Worm (Caenorhabditis elegans) whole organism, midembryonic: ENCODE results near the gene hrpu-2.

ENCODE experiments used
- T22C8.4 ChIP-seq: fragments of 200-800 bp; sonication (Bioruptor generic); IDR thresholded peaks from 2 replicates; pipeline ENCODE4 v1.3.6; 2022; ENCODE audit warnings: missing genetic modification characterization, missing compliant biosample characterization
- cog-1 ChIP-seq: sonication (generic microtip); optimal IDR thresholded peaks from 2 replicates; lab custom pipeline; 2016; ENCODE audit warnings: missing genetic modification characterization, missing compliant biosample characterization
- flt-1 ChIP-seq: fragments of 200-800 bp; sonication (Bioruptor generic); IDR thresholded peaks from 2 replicates; pipeline ENCODE4 v1.3.6; 2022; ENCODE audit warnings: missing genetic modification characterization, missing compliant biosample characterization
- klf-2 ChIP-seq: fragments of 200-800 bp; sonication (Bioruptor generic); conservative IDR thresholded peaks from 2 replicates; pipeline ENCODE4 v1.3.6; 2022; ENCODE audit warnings: missing genetic modification reagents, missing genetic modification characterization, missing compliant biosample characterization
- med-1 ChIP-seq: sonication (generic microtip); optimal IDR thresholded peaks from 2 replicates; lab custom pipeline; 2017; ENCODE audit warnings: missing genetic modification characterization, mild to moderate bottlenecking, missing compliant biosample characterization, antibody characterized with exemption, missing genetic modification reagents; ENCODE audit not compliant: insufficient read depth
- ref-1 ChIP-seq: fragments of 200-800 bp; sonication (Bioruptor generic); conservative IDR thresholded peaks from 2 replicates; pipeline ENCODE4 v1.3.6; 2022; ENCODE audit warnings: missing genetic modification reagents, missing genetic modification characterization, missing compliant biosample characterization
- tab-1 ChIP-seq: fragments of 200-800 bp; sonication (Bioruptor generic); IDR thresholded peaks from 2 replicates; pipeline ENCODE4 v1.3.6; 2022; ENCODE audit warnings: missing genetic modification characterization, missing compliant biosample characterization
- ztf-23 ChIP-seq: fragments of 200-800 bp; sonication (Bioruptor generic); IDR thresholded peaks from 2 replicates; pipeline ENCODE4 v1.3.6; 2022; ENCODE audit warnings: missing genetic modification reagents, missing genetic modification characterization, missing compliant biosample characterization
- ztf-29 ChIP-seq: fragments of 200-800 bp; sonication (Bioruptor generic); IDR thresholded peaks from 2 replicates; pipeline ENCODE4 v1.3.6; 2022; ENCODE audit warnings: missing genetic modification reagents, missing genetic modification characterization, missing compliant biosample characterization

The hrpu-2 gene

DNA sequence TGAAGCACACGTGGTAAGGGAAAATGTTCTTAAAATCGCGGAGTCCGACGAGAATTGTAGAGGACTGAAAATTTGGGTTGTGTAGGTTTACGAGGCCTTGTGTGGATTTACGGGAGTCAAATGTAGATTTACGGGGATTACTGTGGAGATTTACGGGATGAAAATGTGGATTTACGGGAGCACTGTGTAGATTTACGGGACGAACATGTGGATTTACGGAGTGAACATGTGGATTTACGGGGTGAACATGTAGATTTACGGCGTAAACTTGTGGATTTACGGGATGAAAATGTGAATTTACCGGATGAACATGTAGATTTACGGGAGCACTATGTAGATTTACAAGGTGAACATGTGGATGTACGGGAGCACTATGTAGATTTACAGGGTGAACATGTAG is 21.5 kb upstream of the hrpu-2 start:
- TF ChIP-seq ref-1 (GFP tag; lab: Robert Waterston, UW) (no peak), tab-1 (no peak), ztf-23 (GFP tag; lab: Robert Waterston, UW) (no peak), ztf-29 (GFP tag; lab: Robert Waterston, UW) (no peak), cog-1 (tag; lab: Kevin White, UChicago) (no peak), flt-1 (GFP tag; lab: Robert Waterston, UW) (no peak), klf-2 (GFP tag; lab: Robert Waterston, UW) (no peak)

ce11 chrIV:2159069-2159468 is 18.6 kb upstream of the hrpu-2 start, which contains the start of gene gcy-37:
gcy-37 (minus strand) TSS chrIV:2159169.
- TF ChIP-seq ztf-23 (GFP tag; lab: Robert Waterston, UW) (no peak), tab-1 (no peak), flt-1 (GFP tag; lab: Robert Waterston, UW) (no peak), ztf-29 (GFP tag; lab: Robert Waterston, UW) (no peak), cog-1 (tag; lab: Kevin White, UChicago) (no peak), ref-1 (GFP tag; lab: Robert Waterston, UW) (no peak), klf-2 (GFP tag; lab: Robert Waterston, UW) (no peak), med-1 (GFP tag; lab: Kevin White, UChicago) (no peak), T22C8.4 (GFP tag; lab: Robert Waterston, UW) (no peak)

ce11 chrIV:2162256-2162655 is 15.4 kb upstream of the hrpu-2 start:
- no peak for TF ChIP-seq T22C8.4 (GFP tag; lab: Robert Waterston, UW)
- TF ChIP-seq med-1 (GFP tag; lab: Kevin White, UChicago) = no peak
- TF ChIP-seq tab-1 = no peak
- TF ChIP-seq ztf-29 (GFP tag; lab: Robert Waterston, UW) = no peak
- TF ChIP-seq ztf-23 (GFP tag; lab: Robert Waterston, UW) = no peak
- TF ChIP-seq cog-1 (tag; lab: Kevin White, UChicago) = no peak
- TF ChIP-seq ref-1 (GFP tag; lab: Robert Waterston, UW) = no peak
- TF ChIP-seq klf-2 (GFP tag; lab: Robert Waterston, UW) = no peak
- TF ChIP-seq flt-1 (GFP tag; lab: Robert Waterston, UW) = no peak

DNA sequence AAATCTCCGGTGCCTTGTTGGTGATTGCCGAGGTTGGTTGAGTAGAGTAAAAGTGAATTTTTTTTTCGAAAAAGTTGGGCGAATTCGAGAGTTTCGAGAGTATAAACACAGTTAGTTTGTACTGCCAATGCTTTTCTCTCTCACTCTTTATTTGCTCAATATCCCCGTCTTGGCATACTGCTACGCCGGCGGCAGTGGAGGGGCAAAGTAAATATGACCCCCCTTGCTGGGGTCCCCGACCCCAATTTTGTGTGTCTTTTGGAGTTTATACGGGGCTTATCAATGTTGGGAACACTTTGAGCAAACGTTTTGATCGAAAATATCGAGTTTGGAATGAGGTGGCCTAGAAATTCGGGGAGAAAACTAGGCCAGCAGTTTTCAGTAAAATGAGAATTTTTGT is 9.2 kb upstream of the hrpu-2 start, which contains the start of gene C54E4.4:
C54E4.4 (minus strand) TSS at position 101 of the 400 bp plus-strand sequence.
- TF ChIP-seq ztf-23 (GFP tag; lab: Robert Waterston, UW) (no peak), med-1 (GFP tag; lab: Kevin White, UChicago) (no peak), ref-1 (GFP tag; lab: Robert Waterston, UW) (no peak), flt-1 (GFP tag; lab: Robert Waterston, UW) (no peak)

DNA sequence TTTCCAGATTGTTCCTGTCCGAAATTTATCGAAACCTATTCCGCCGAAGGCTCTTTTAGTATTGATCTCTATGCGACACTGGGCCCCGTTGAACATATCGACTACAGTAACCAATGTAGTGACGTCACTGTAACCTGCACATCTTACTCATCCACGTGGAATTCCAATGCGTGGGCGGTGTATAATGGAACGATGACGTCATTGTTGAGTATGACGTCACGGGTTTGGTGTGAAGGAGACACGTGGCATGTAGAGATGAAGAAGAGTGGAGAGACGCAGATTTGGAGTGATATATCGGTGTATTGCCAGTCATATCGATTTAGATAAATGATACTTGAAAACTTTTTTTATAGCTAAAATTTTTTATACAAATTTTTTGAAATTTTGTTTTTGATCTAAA is 7.4 kb upstream of the hrpu-2 start:
- TF ChIP-seq T22C8.4 (GFP tag; lab: Robert Waterston, UW) (no peak), ztf-23 (GFP tag; lab: Robert Waterston, UW) (no peak), cog-1 (tag; lab: Kevin White, UChicago) (no peak), ztf-29 (GFP tag; lab: Robert Waterston, UW) (no peak)

DNA sequence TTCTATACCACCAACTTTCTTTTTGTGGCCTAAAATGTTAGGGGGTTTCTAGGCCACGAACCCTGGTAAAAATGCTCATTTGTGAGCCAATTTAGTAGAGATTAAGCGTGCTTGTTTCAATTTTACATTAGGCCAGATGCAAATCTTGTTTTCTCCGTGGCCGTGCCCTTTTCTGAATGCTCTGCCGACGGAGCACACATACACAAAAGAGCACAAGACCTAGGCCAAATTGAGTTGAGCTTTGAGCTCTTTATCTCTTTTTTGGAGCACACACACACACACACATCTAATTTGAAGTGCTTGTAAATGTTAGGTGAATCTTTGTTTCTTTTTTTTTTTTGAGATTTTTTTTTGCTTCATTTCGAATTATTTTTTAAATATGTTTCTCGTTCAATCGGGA is 4.8 kb upstream of the hrpu-2 start:
- no peak for TF ChIP-seq klf-2 (GFP tag; lab: Robert Waterston, UW)
- TF ChIP-seq ztf-29 (GFP tag; lab: Robert Waterston, UW) = no peak
- TF ChIP-seq flt-1 (GFP tag; lab: Robert Waterston, UW) = no peak
- TF ChIP-seq T22C8.4 (GFP tag; lab: Robert Waterston, UW) = no peak
- no peak for TF ChIP-seq tab-1
- TF ChIP-seq cog-1 (tag; lab: Kevin White, UChicago) = no peak
- no peak for TF ChIP-seq med-1 (GFP tag; lab: Kevin White, UChicago)
- TF ChIP-seq ref-1 (GFP tag; lab: Robert Waterston, UW) = no peak
- no peak for TF ChIP-seq ztf-23 (GFP tag; lab: Robert Waterston, UW)

DNA sequence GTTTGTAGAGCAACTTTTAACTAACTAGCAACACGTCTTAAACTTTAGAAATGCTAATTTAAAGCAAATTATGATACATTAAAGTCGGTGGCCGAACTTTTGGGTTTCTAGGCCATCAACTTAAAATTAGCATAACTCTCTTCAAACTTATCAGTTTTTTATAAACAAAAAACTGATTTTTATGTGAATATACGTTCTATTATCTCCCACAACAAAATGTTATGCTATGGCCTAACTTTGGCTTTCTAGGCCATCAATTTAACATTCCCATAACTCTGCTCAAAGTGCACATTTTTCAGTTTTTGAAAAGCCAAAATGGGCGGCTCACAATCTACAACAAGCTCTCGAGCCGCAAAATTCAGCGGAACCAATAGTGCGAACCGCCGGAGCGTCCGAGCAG is 2.4 kb upstream of the hrpu-2 start, which contains the start of gene C54E4.1:
C54E4.1 (plus strand) TSS at position 301 of the 400 bp plus-strand sequence.
- no peak for TF ChIP-seq flt-1 (GFP tag; lab: Robert Waterston, UW)

DNA sequence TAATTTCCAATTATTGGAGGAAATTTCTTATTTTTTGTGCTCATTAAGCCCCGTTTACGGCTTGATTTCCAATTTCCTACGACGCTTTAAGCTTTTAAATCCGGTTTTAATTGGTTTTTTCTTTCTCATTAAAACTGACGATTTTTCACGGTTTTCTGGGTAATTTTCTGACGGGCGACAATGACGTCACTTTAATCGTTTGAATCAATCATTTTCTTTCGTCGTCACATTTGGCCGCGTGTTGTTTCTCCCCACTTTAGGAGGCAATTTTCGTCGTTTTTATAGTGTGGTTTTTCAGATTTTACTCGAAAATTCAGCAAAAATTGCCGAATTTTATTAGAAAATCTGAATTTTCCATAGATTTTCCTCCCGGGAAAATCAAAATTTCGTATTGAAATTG is 15.3 kb downstream of the hrpu-2 start:
- TF ChIP-seq ztf-23 (GFP tag; lab: Robert Waterston, UW) (no peak), klf-2 (GFP tag; lab: Robert Waterston, UW) (no peak), ztf-29 (GFP tag; lab: Robert Waterston, UW) (no peak), cog-1 (tag; lab: Kevin White, UChicago) (no peak), ref-1 (GFP tag; lab: Robert Waterston, UW) (no peak), med-1 (GFP tag; lab: Kevin White, UChicago) (no peak), tab-1 (no peak), T22C8.4 (GFP tag; lab: Robert Waterston, UW) (no peak), flt-1 (GFP tag; lab: Robert Waterston, UW) (no peak)

ce11 chrIV:2193558-2193957 is 15.9 kb downstream of the hrpu-2 start:
- TF ChIP-seq ztf-23 (GFP tag; lab: Robert Waterston, UW) (no peak), flt-1 (GFP tag; lab: Robert Waterston, UW) (no peak), med-1 (GFP tag; lab: Kevin White, UChicago) (no peak), ref-1 (GFP tag; lab: Robert Waterston, UW) (no peak), klf-2 (GFP tag; lab: Robert Waterston, UW) (no peak), tab-1 (no peak), cog-1 (tag; lab: Kevin White, UChicago) (no peak), ztf-29 (GFP tag; lab: Robert Waterston, UW) (no peak), T22C8.4 (GFP tag; lab: Robert Waterston, UW) (no peak)

- TF ChIP-seq T22C8.4 (GFP tag; lab: Robert Waterston, UW) (no peak), med-1 (GFP tag; lab: Kevin White, UChicago) (no peak), flt-1 (GFP tag; lab: Robert Waterston, UW) (no peak), tab-1 (no peak), cog-1 (tag; lab: Kevin White, UChicago) (no peak), ztf-29 (GFP tag; lab: Robert Waterston, UW) (no peak), ref-1 (GFP tag; lab: Robert Waterston, UW) (no peak), ztf-23 (GFP tag; lab: Robert Waterston, UW) (no peak), klf-2 (GFP tag; lab: Robert Waterston, UW) (no peak)
These were observed 17.9 kb downstream of the hrpu-2 start for ce11 chrIV:2195598-2195997.
